Fruit fly (Drosophila melanogaster): ENCODE results near the gene CG13021.
A peak's percentile ranks its signal among the peaks of the same experiment; 100 is the strongest.

dm6 chrX:3473636-3474035, 40.5 kb upstream of the CG13021 start:
- TF ChIP-seq CG3919 (GFP tag; optimal IDR thresholded peaks at IDR 0.05) (no peak), acj6 (GFP tag; optimal IDR thresholded peaks at IDR 0.05) (no peak), fd59A (GFP tag; optimal IDR thresholded peaks at IDR 0.05) (no peak), esn (GFP tag; optimal IDR thresholded peaks at IDR 0.05) (peak; percentile 57), Sox15 (GFP tag; optimal IDR thresholded peaks at IDR 0.05) (no peak), CG9139 (GFP tag; optimal IDR thresholded peaks at IDR 0.05) (no peak), CG4318 (GFP tag; optimal IDR thresholded peaks at IDR 0.05) (no peak), CG8119 (GFP tag; IDR thresholded peaks at IDR 0.05) (no peak), CG31627 (GFP tag; optimal IDR thresholded peaks at IDR 0.05) (no peak), CG10669 (GFP tag; optimal IDR thresholded peaks at IDR 0.05) (peak; percentile 5), Met (GFP tag; optimal IDR thresholded peaks at IDR 0.05) (peak; percentile 34)
